Worm (Caenorhabditis elegans) whole organism, L1 larva: ENCODE results near the gene ptr-5.

ENCODE experiments used
- C16A3.4 ChIP-seq: fragments of 150-350 bp; optimal IDR thresholded peaks from 2 replicates; lab custom pipeline; 2014; ENCODE audit warnings: missing biosample characterization, missing genetic modification characterization
- Y116A8C.19 ChIP-seq: sonication (generic microtip); optimal IDR thresholded peaks from 2 replicates; lab custom pipeline; 2016; ENCODE audit warnings: missing compliant biosample characterization, missing genetic modification characterization, borderline replicate concordance
- aha-1 ChIP-seq: fragments of 150-350 bp; optimal IDR thresholded peaks from 2 replicates; lab custom pipeline; 2014; ENCODE audit warnings: missing biosample characterization, missing genetic modification characterization
- alr-1 ChIP-seq: fragments of 200-800 bp; sonication (Bioruptor generic); optimal IDR thresholded peaks from 2 replicates; lab custom pipeline; 2018; ENCODE audit warnings: borderline replicate concordance, mild to moderate bottlenecking, missing genetic modification characterization, missing compliant biosample characterization
- blmp-1 ChIP-seq: fragments of 150-350 bp; optimal IDR thresholded peaks from 2 replicates; lab custom pipeline; 2014; ENCODE audit warnings: missing biosample characterization, missing genetic modification characterization
- ceh-88 ChIP-seq: fragments of 200-800 bp; sonication (Bioruptor generic); IDR thresholded peaks from 2 replicates; pipeline ENCODE4 v1.3.6; 2022; ENCODE audit warnings: missing genetic modification characterization, missing compliant biosample characterization
- dpl-1 ChIP-seq, 3 experiments: fragments of 150-350 bp in 2 of 3; sonication (generic microtip) in 1 of 3; optimal IDR thresholded peaks; 2 replicates each; lab custom pipeline; 2014 to 2017; ENCODE audit warnings: missing biosample characterization in 3 of 3, missing genetic modification characterization in 3 of 3, missing genetic modification reagents in 3 of 3
- dsc-1 ChIP-seq: sonication (generic microtip); optimal IDR thresholded peaks from 2 replicates; lab custom pipeline; 2016; ENCODE audit warnings: mild to moderate bottlenecking, missing genetic modification characterization, missing compliant biosample characterization
- efl-1 ChIP-seq, 4 experiments: fragments of 150-350 bp; optimal IDR thresholded peaks in 3 of 4; peaks in 1 of 4; 1 replicate in 1 of 4; 2 replicates in 3 of 4; lab custom pipeline; 2014; ENCODE audit warnings: missing biosample characterization in 2 of 4, missing genetic modification characterization in 2 of 4, missing genetic modification reagents in 2 of 4
- egl-13 ChIP-seq: sonication (generic microtip); optimal IDR thresholded peaks from 2 replicates; lab custom pipeline; 2016; ENCODE audit warnings: missing genotype, missing genetic modification reagents, missing genetic modification characterization, missing compliant biosample characterization
- elt-2 ChIP-seq: sonication (generic microtip); optimal IDR thresholded peaks from 2 replicates; lab custom pipeline; 2016; ENCODE audit warnings: missing genetic modification characterization, mild to moderate bottlenecking, inconsistent platforms, missing compliant biosample characterization, missing genetic modification reagents
- fkh-10 ChIP-seq: sonication (generic microtip); optimal IDR thresholded peaks from 2 replicates; lab custom pipeline; 2017; ENCODE audit warnings: missing biosample characterization, missing genetic modification reagents, missing genetic modification characterization
- grh-1 ChIP-seq: fragments of 200-800 bp; sonication (Bioruptor generic); IDR thresholded peaks from 2 replicates; pipeline ENCODE4 v1.3.6; 2022; ENCODE audit warnings: missing genetic modification reagents, missing genetic modification characterization, missing compliant biosample characterization
- hpl-2 ChIP-seq: fragments of 150-350 bp; optimal IDR thresholded peaks from 2 replicates; lab custom pipeline; 2014; ENCODE audit warnings: missing biosample characterization, missing genetic modification reagents, missing genetic modification characterization
- irx-1 ChIP-seq: sonication (generic microtip); optimal IDR thresholded peaks from 2 replicates; lab custom pipeline; 2016; ENCODE audit warnings: missing genetic modification characterization, missing compliant biosample characterization
- lin-14 ChIP-seq: fragments of 200-800 bp; sonication (Bioruptor generic); optimal IDR thresholded peaks from 2 replicates; lab custom pipeline; 2018; ENCODE audit warnings: mild to moderate bottlenecking, missing genetic modification characterization, moderate library complexity, missing compliant biosample characterization
- lin-15B ChIP-seq: fragments of 150-350 bp; sonication (generic microtip); optimal IDR thresholded peaks from 3 replicates; lab custom pipeline; 2014; ENCODE audit warnings: missing biosample characterization, missing genetic modification characterization
- lin-35 ChIP-seq, 2 experiments: fragments of 150-350 bp; optimal IDR thresholded peaks; 2 replicates each; lab custom pipeline; 2014; ENCODE audit warnings: missing biosample characterization in 2 of 2, missing genetic modification characterization in 2 of 2, missing genetic modification reagents in 2 of 2
- mab-9 ChIP-seq: fragments of 200-800 bp; sonication (Bioruptor generic); IDR thresholded peaks from 2 replicates; pipeline ENCODE4 v1.3.6; 2022; ENCODE audit warnings: missing genetic modification reagents, missing genetic modification characterization, missing compliant biosample characterization
- mep-1 ChIP-seq: fragments of 150-350 bp; optimal IDR thresholded peaks from 2 replicates; lab custom pipeline; 2014; ENCODE audit warnings: missing biosample characterization, missing genetic modification characterization
- nhr-19 ChIP-seq: fragments of 200-800 bp; sonication (Bioruptor generic); conservative IDR thresholded peaks from 2 replicates; pipeline ENCODE4 v1.3.6; 2022; ENCODE audit warnings: missing genetic modification characterization, missing compliant biosample characterization
- nhr-237 ChIP-seq: fragments of 150-350 bp; optimal IDR thresholded peaks from 2 replicates; lab custom pipeline; 2014; ENCODE audit warnings: missing biosample characterization, missing genetic modification characterization
- nhr-47 ChIP-seq: sonication (generic microtip); optimal IDR thresholded peaks from 2 replicates; lab custom pipeline; 2016; ENCODE audit warnings: mild to moderate bottlenecking, missing genetic modification characterization, moderate library complexity, missing compliant biosample characterization
- nhr-76 ChIP-seq: sonication (generic microtip); optimal IDR thresholded peaks from 2 replicates; lab custom pipeline; 2017; ENCODE audit warnings: missing biosample characterization, missing genetic modification characterization
- nhr-85 ChIP-seq: sonication (generic microtip); peaks from one replicate; lab custom pipeline; 2016; ENCODE audit warnings: missing genetic modification characterization, inconsistent platforms, missing compliant biosample characterization
- pag-3 ChIP-seq: sonication (generic microtip); optimal IDR thresholded peaks from 2 replicates; lab custom pipeline; 2017; ENCODE audit warnings: missing genetic modification characterization, mild to moderate bottlenecking, missing compliant biosample characterization, antibody characterized with exemption, borderline replicate concordance; ENCODE audit not compliant: insufficient read depth
- rnt-1 ChIP-seq: sonication (generic microtip); optimal IDR thresholded peaks from 2 replicates; lab custom pipeline; 2016; ENCODE audit warnings: mild to moderate bottlenecking, missing genetic modification characterization, moderate library complexity, missing compliant biosample characterization
- skn-1 ChIP-seq: fragments of 150-350 bp; optimal IDR thresholded peaks from 2 replicates; lab custom pipeline; 2014; ENCODE audit warnings: missing biosample characterization, missing genetic modification characterization
- snpc-4 ChIP-seq: fragments of 150-350 bp; optimal IDR thresholded peaks from 2 replicates; lab custom pipeline; 2014; ENCODE audit warnings: missing biosample characterization, missing genetic modification characterization
- sox-4 ChIP-seq: sonication (generic microtip); optimal IDR thresholded peaks from 2 replicates; lab custom pipeline; 2016; ENCODE audit warnings: missing genetic modification characterization, missing compliant biosample characterization
- sptf-1 ChIP-seq: fragments of 150-350 bp; optimal IDR thresholded peaks from 2 replicates; lab custom pipeline; 2014; ENCODE audit warnings: missing biosample characterization, missing genetic modification characterization
- swsn-7 ChIP-seq: sonication (generic microtip); optimal IDR thresholded peaks from 2 replicates; lab custom pipeline; 2016; ENCODE audit warnings: missing genetic modification characterization, missing compliant biosample characterization
- unc-86 ChIP-seq: sonication (generic microtip); optimal IDR thresholded peaks from 2 replicates; lab custom pipeline; 2016; ENCODE audit warnings: missing genetic modification characterization, missing compliant biosample characterization
- zag-1 ChIP-seq: fragments of 150-350 bp; optimal IDR thresholded peaks from 2 replicates; lab custom pipeline; 2014; ENCODE audit warnings: missing biosample characterization, missing genetic modification characterization
- ztf-11 ChIP-seq, 2 experiments: sonication (generic microtip); optimal IDR thresholded peaks; 2 replicates each; lab custom pipeline; 2016 to 2017; ENCODE audit warnings: missing genetic modification characterization in 2 of 2, missing biosample characterization in 1 of 2, missing compliant biosample characterization in 1 of 2

ptr-5 gene

DNA sequence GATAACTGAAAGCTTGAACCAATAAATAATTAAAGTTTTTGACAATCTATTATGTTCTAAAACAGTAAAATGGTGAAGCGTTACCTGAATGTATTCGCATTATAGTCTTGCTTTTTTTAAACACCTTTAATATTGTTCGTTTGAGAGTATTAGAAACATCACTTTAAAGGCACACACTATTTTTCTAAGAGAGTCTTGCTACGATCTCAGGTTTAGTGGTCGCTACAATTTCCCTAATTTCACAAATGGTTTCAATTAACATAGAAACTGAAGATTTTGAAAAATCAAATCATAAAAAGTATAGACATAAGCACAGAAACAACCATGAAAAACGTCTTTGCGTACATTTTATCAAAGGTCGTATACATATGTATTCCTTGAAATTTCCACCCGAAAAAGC is 2.2 kb downstream of the ptr-5 start:
- TF ChIP-seq nhr-76 (tag; lab: Kevin White, UChicago) = no peak
- no peak for TF ChIP-seq efl-1 (optimal IDR thresholded peaks at IDR 0.05; lab: Kevin White, UChicago)
- peak in 1 of 2 experiments; percentile 71 for TF ChIP-seq efl-1 (GFP tag; optimal IDR thresholded peaks at IDR 0.05 in 1 of 2; lab: Kevin White, UChicago)
- TF ChIP-seq, all 84 proteins: peak for 1

ce11 chrX:17324954-17325353 is 6.6 kb downstream of the ptr-5 start:
- TF ChIP-seq lin-15B (tag; lab: Kevin White, UChicago) (no peak), aha-1 (tag; lab: Kevin White, UChicago) (no peak), unc-86 (no peak), alr-1 (tag; lab: Kevin White, UChicago) (no peak), dpl-1 (GFP tag; optimal IDR thresholded peaks at IDR 0.05; lab: Kevin White, UChicago) (no peak), ceh-88 (GFP tag; lab: Robert Waterston, UW) (no peak), dsc-1 (tag; lab: Kevin White, UChicago) (no peak)

- peak; percentile 34 for TF ChIP-seq lin-14
- TF ChIP-seq fkh-10 (GFP tag; lab: Kevin White, UChicago) = peak; percentile 62
- no peak for TF ChIP-seq mab-9 (GFP tag; lab: Robert Waterston, UW)
- TF ChIP-seq, all 84 proteins: peak for 2
These were observed 8.8 kb downstream of the ptr-5 start for ce11 chrX:17327226-17327625.

DNA sequence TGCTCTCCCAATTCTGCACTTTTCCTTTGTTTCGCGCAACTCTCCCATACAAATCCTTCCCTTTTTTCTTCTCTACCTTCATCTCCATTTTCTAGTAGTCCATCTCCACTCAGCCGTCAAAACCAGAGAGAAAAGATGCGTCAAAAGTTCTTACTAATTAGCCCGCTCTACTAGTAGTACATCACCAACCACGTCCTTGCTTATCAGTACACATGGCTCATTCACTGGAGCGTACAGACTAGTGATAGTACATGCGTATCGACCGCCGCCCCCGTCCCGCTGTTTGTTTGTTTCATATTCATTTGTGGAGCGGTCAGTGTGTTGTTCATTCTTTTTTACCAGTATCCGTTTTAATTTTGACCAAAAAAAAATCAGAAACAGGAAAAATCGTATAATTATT is 10.7 kb downstream of the ptr-5 start:
- TF ChIP-seq nhr-19 (no peak), irx-1 (no peak), swsn-7 (tag; lab: Kevin White, UChicago) (no peak), nhr-76 (tag; lab: Kevin White, UChicago) (no peak), mep-1 (tag; lab: Kevin White, UChicago) (no peak), nhr-47 (tag; lab: Kevin White, UChicago) (no peak), dpl-1 (GFP tag; optimal IDR thresholded peaks at IDR 0.05; lab: Kevin White, UChicago) (no peak), snpc-4 (tag; lab: Kevin White, UChicago) (no peak), zag-1 (tag; lab: Kevin White, UChicago) (no peak), alr-1 (tag; lab: Kevin White, UChicago) (no peak), nhr-85 (tag; lab: Kevin White, UChicago) (no peak), blmp-1 (no peak), skn-1 (tag; lab: Kevin White, UChicago) (no peak), pag-3 (tag; lab: Kevin White, UChicago) (no peak), nhr-237 (tag; lab: Kevin White, UChicago) (no peak), egl-13 (tag; lab: Kevin White, UChicago) (no peak), elt-2 (tag; lab: Kevin White, UChicago) (no peak)

DNA sequence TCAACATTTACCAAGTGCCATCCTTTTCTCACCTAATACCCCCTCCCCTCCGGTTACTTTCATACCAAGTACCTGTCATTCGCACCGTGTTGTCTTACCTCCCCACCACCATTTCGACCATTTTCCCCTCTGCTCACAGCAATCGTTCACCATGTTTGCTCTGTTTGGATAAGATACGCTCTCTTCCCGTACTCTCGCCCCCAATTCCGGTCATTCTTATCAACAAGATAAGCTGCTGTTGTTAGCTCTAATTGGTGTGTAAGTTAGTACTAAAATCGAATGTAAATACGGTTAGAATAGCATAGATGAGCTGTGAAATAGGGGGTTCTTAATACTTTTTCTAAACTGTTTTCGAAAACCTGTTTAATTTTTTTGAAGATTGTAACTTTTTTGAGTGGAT is 12.2 kb downstream of the ptr-5 start:
- TF ChIP-seq C16A3.4 (tag; lab: Kevin White, UChicago) = no peak
- TF ChIP-seq Y116A8C.19 (tag; lab: Kevin White, UChicago) = no peak
- TF ChIP-seq dsc-1 (tag; lab: Kevin White, UChicago) = no peak
- no peak for TF ChIP-seq sptf-1 (tag; lab: Kevin White, UChicago)
- no peak for TF ChIP-seq rnt-1 (tag; lab: Kevin White, UChicago)

DNA sequence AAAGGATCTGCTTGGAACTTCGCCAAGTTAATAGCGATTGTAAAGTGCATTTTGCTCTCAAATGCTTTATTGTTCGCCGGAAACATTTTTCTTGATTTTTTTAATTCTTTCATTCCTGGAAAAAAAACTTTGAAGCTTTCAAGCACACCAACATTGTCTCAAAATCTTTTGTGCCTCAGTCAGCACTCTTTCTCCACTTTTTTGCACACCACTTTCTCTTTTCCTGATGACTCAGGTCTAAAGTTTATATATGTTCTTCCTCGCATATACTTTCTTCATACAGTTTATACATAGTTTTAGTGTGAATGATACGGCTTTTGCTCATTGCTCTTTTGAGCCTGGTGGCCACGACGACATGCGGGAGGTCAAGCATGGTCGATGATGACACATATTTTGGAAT is 15.4 kb downstream of the ptr-5 start, which contains the start of gene C53C11.5:
Gene C53C11.5 (plus strand): TSS at position 301 of the 400 bp plus-strand sequence.
- TF ChIP-seq grh-1 = no peak
- no peak for TF ChIP-seq lin-35 (GFP tag; optimal IDR thresholded peaks at IDR 0.05; lab: Kevin White, UChicago)
- no peak for TF ChIP-seq nhr-85 (tag; lab: Kevin White, UChicago)
- TF ChIP-seq sox-4 (tag; lab: Kevin White, UChicago) = no peak
- no peak for TF ChIP-seq nhr-76 (tag; lab: Kevin White, UChicago)
- no peak for TF ChIP-seq ztf-11 (tag; optimal IDR thresholded peaks at IDR 0.05; lab: Kevin White, UChicago)
- no peak for TF ChIP-seq hpl-2 (GFP tag; lab: Kevin White, UChicago)
